Worm (Caenorhabditis elegans) whole organism, late embryonic: ENCODE data around the gene D1014.13.

Experiments used
- F13H6.1 ChIP-seq: sonication (generic microtip); optimal IDR thresholded peaks from 2 replicates; lab custom pipeline; 2016; ENCODE audit warnings: missing genetic modification characterization, missing compliant biosample characterization
- K02D7.2 ChIP-seq: sonication (generic microtip); optimal IDR thresholded peaks from 2 replicates; lab custom pipeline; 2017; ENCODE audit warnings: mild to moderate bottlenecking, missing genetic modification characterization, missing compliant biosample characterization
- Y22D7AL.16 ChIP-seq: sonication (generic microtip); optimal IDR thresholded peaks from 2 replicates; lab custom pipeline; 2016; ENCODE audit warnings: missing genetic modification characterization, missing compliant biosample characterization
- ceh-19 ChIP-seq: fragments of 200-800 bp; sonication (Bioruptor generic); optimal IDR thresholded peaks from 2 replicates; lab custom pipeline; 2018; ENCODE audit warnings: mild to moderate bottlenecking, missing genetic modification characterization, missing compliant biosample characterization
- ceh-24 ChIP-seq: sonication (generic microtip); optimal IDR thresholded peaks from 2 replicates; lab custom pipeline; 2016; ENCODE audit warnings: mild to moderate bottlenecking, missing genetic modification characterization, missing compliant biosample characterization
- ceh-30 ChIP-seq: fragments of 150-350 bp; optimal IDR thresholded peaks from 2 replicates; lab custom pipeline; 2014; ENCODE audit warnings: missing biosample characterization, missing genetic modification characterization
- ceh-34 ChIP-seq: sonication (generic microtip); optimal IDR thresholded peaks from 2 replicates; lab custom pipeline; 2016; ENCODE audit warnings: mild to moderate bottlenecking, missing genetic modification characterization, missing compliant biosample characterization
- ceh-45 ChIP-seq: fragments of 200-800 bp; sonication (Bioruptor generic); IDR thresholded peaks from 2 replicates; pipeline ENCODE4 v1.3.6; 2022; ENCODE audit warnings: missing genetic modification reagents, missing genetic modification characterization, missing compliant biosample characterization
- dmd-4 ChIP-seq: sonication (generic microtip); optimal IDR thresholded peaks from 2 replicates; lab custom pipeline; 2016; ENCODE audit warnings: borderline replicate concordance, missing genetic modification characterization, missing compliant biosample characterization
- dve-1 ChIP-seq: sonication (generic microtip); optimal IDR thresholded peaks from 2 replicates; lab custom pipeline; 2017; ENCODE audit warnings: antibody characterized with exemption, mild to moderate bottlenecking, missing genetic modification characterization, missing compliant biosample characterization
- elt-2 ChIP-seq: sonication (generic microtip); optimal IDR thresholded peaks from 2 replicates; lab custom pipeline; 2016; ENCODE audit warnings: missing genetic modification reagents, missing genetic modification characterization, missing compliant biosample characterization
- fkh-10 ChIP-seq: fragments of 150-350 bp; optimal IDR thresholded peaks from 2 replicates; lab custom pipeline; 2014; ENCODE audit warnings: missing biosample characterization, missing genetic modification reagents, missing genetic modification characterization
- fkh-6 ChIP-seq: sonication (generic microtip); optimal IDR thresholded peaks from 2 replicates; lab custom pipeline; 2016; ENCODE audit warnings: missing genetic modification characterization, missing compliant biosample characterization
- gmeb-2 ChIP-seq: sonication (generic microtip); optimal IDR thresholded peaks from 2 replicates; lab custom pipeline; 2016; ENCODE audit warnings: missing genetic modification characterization, inconsistent platforms, missing compliant biosample characterization
- hlh-13 ChIP-seq: fragments of 200-800 bp; sonication (Bioruptor generic); optimal IDR thresholded peaks from 2 replicates; lab custom pipeline; 2018; ENCODE audit warnings: mild to moderate bottlenecking, missing genetic modification characterization, missing compliant biosample characterization
- hlh-15 ChIP-seq: sonication (generic microtip); optimal IDR thresholded peaks from 2 replicates; lab custom pipeline; 2016; ENCODE audit warnings: missing genetic modification characterization, missing compliant biosample characterization
- hlh-6 ChIP-seq: sonication (generic microtip); optimal IDR thresholded peaks from 2 replicates; lab custom pipeline; 2016; ENCODE audit warnings: missing genotype, missing genetic modification characterization, missing compliant biosample characterization
- hlh-8 ChIP-seq: sonication (generic microtip); optimal IDR thresholded peaks from 2 replicates; lab custom pipeline; 2016; ENCODE audit warnings: missing genotype, missing genetic modification characterization, missing compliant biosample characterization
- npax-4 ChIP-seq: sonication (generic microtip); optimal IDR thresholded peaks from 2 replicates; lab custom pipeline; 2016; ENCODE audit warnings: missing genetic modification characterization, missing compliant biosample characterization
- odd-2 ChIP-seq: sonication (generic microtip); optimal IDR thresholded peaks from 2 replicates; lab custom pipeline; 2017; ENCODE audit warnings: antibody characterized with exemption, mild to moderate bottlenecking, missing genetic modification characterization, missing compliant biosample characterization
- pag-3 ChIP-seq: sonication (generic microtip); optimal IDR thresholded peaks from 2 replicates; lab custom pipeline; 2016; ENCODE audit warnings: missing compliant biosample characterization, missing genetic modification characterization, borderline replicate concordance
- pat-9 ChIP-seq: fragments of 200-800 bp; sonication (Bioruptor generic); optimal IDR thresholded peaks from 2 replicates; lab custom pipeline; 2018; ENCODE audit warnings: mild to moderate bottlenecking, missing genetic modification characterization, moderate library complexity, missing compliant biosample characterization
- pha-4 ChIP-seq: fragments of 150-350 bp; optimal IDR thresholded peaks from 2 replicates; lab custom pipeline; 2018; ENCODE audit warnings: missing biosample characterization, missing genetic modification reagents, missing genetic modification characterization
- pqm-1 ChIP-seq: sonication (generic microtip); optimal IDR thresholded peaks from 2 replicates; lab custom pipeline; 2016; ENCODE audit warnings: missing genetic modification characterization, missing compliant biosample characterization
- pros-1 ChIP-seq: fragments of 150-350 bp; optimal IDR thresholded peaks from 2 replicates; lab custom pipeline; 2014; ENCODE audit warnings: missing biosample characterization, missing genetic modification reagents, missing genetic modification characterization
- ref-2 ChIP-seq: sonication (generic microtip); optimal IDR thresholded peaks from 2 replicates; lab custom pipeline; 2016; ENCODE audit warnings: missing genetic modification characterization, missing compliant biosample characterization
- tbx-2 ChIP-seq: sonication (generic microtip); optimal IDR thresholded peaks from 2 replicates; lab custom pipeline; 2016; ENCODE audit warnings: missing genetic modification characterization, missing compliant biosample characterization
- tbx-7 ChIP-seq: sonication (generic microtip); optimal IDR thresholded peaks from 2 replicates; lab custom pipeline; 2016; ENCODE audit warnings: missing genotype, missing genetic modification characterization, missing compliant biosample characterization
- unc-42 ChIP-seq: sonication (generic microtip); optimal IDR thresholded peaks from 2 replicates; lab custom pipeline; 2016; ENCODE audit warnings: missing genotype, missing genetic modification characterization, missing compliant biosample characterization
- unc-86 ChIP-seq: sonication (generic microtip); optimal IDR thresholded peaks from 2 replicates; lab custom pipeline; 2016; ENCODE audit warnings: missing genetic modification characterization, missing compliant biosample characterization
- zip-5 ChIP-seq: sonication (generic microtip); optimal IDR thresholded peaks from 2 replicates; lab custom pipeline; 2016; ENCODE audit warnings: missing genetic modification characterization, missing compliant biosample characterization
- ztf-16 ChIP-seq: sonication (generic microtip); optimal IDR thresholded peaks from 2 replicates; lab custom pipeline; 2017; ENCODE audit warnings: missing genetic modification characterization, missing compliant biosample characterization

D1014.13 gene

DNA sequence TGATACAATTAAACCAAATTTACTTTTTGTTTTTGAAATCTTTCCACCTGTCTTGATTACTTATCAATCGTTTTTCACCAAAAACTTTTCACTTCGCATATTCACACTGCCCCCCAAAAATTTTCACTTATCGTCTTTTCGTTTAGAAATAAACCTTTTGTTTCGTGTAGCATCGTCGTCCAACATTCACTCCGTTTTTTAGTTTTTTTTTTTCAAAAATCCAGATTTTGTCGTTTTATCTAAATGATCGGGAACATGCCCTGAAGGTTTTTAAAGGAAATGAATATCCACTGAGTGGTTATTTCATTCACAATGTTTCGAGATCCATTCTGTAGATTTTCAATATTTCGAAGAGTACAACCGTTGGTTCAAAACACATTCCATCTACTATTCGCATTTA lies 27.5 kb upstream of the D1014.13 start, which contains the start of gene D1014.7:
D1014.7 (plus strand) TSS at position 301 of the 400 bp plus-strand sequence.
- TF ChIP-seq pqm-1 (tag; lab: Kevin White, UChicago) (no peak), hlh-8 (tag; lab: Kevin White, UChicago) (no peak), dve-1 (tag; lab: Kevin White, UChicago) (no peak), npax-4 (tag; lab: Kevin White, UChicago) (no peak), ceh-24 (tag; lab: Kevin White, UChicago) (no peak), elt-2 (no peak)
- TF ChIP-seq, all 69 proteins: peak for 0

DNA sequence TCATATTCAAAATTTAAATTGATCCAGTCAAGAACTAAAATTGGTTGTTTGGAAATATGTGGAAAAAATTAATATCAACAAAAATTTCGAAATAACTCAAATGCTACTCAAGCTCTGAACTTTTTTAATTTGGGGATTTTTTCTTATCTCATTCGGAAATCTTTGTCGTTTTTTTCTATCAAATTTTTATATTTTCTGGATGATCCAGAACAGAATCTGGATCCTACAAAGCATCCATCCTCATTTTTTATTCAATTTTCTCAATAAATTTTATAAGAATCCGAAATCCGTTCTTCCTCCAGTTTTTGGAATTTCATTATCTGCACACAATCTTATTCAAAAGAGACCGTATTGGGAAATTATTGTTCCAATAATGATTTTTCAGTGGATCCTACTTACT lies 24.6 kb upstream of the D1014.13 start, which contains the start of gene D1014.6:
D1014.6 (plus strand) TSS at position 301 of the 400 bp plus-strand sequence.
- TF ChIP-seq pat-9 (tag; lab: Kevin White, UChicago): no peak
- TF ChIP-seq ceh-45: no peak
- no peak for TF ChIP-seq tbx-2 (tag; lab: Kevin White, UChicago)
- TF ChIP-seq npax-4 (tag; lab: Kevin White, UChicago): no peak
- no peak for TF ChIP-seq gmeb-2 (tag; lab: Kevin White, UChicago)
- TF ChIP-seq fkh-6 (tag; lab: Kevin White, UChicago): no peak
- TF ChIP-seq K02D7.2: no peak
- TF ChIP-seq ceh-34 (tag; lab: Kevin White, UChicago): no peak
- no peak for TF ChIP-seq zip-5 (tag; lab: Kevin White, UChicago)
- TF ChIP-seq pha-4 (tag; lab: Kevin White, UChicago): no peak
- TF ChIP-seq dmd-4 (tag; lab: Kevin White, UChicago): no peak
- no peak for TF ChIP-seq ceh-30 (tag; lab: Kevin White, UChicago)
- no peak for TF ChIP-seq odd-2 (tag; lab: Kevin White, UChicago)
- TF ChIP-seq hlh-6 (tag; lab: Kevin White, UChicago): no peak
- TF ChIP-seq, all 69 proteins: peak for 0

DNA sequence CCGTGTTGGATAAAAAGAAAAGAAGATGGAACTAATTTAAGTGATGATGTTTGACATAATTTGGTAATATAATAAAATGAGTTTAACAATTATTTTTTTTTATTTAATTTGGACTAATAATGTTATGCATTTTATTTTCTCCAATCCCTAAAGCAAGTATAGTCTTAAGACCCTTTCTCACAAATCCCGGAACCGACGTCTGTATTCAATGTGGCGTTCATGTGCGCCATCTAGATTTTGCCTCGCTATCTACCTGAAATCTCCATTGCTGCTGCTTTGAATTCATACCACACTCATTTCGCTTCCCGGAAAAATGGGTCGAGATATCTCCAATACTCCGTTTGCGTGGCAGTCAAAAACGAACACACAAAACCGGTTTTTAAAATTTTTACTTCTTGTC lies 22.0 kb upstream of the D1014.13 start, which contains the start of gene D1014.5:
D1014.5 (plus strand) TSS at position 301 of the 400 bp plus-strand sequence.
- TF ChIP-seq pat-9 (tag; lab: Kevin White, UChicago) (no peak), fkh-10 (GFP tag; lab: Kevin White, UChicago) (no peak), ceh-19 (GFP tag; lab: Kevin White, UChicago) (no peak), hlh-15 (no peak), Y22D7AL.16 (tag; lab: Kevin White, UChicago) (no peak)

ce11 chrV:8129252-8129651 lies 16.2 kb upstream of the D1014.13 start, which contains the start of gene spr-1:
Gene spr-1 (minus strand): TSS chrV:8129352.
- TF ChIP-seq pag-3 (tag; lab: Kevin White, UChicago) (no peak), hlh-8 (tag; lab: Kevin White, UChicago) (no peak), F13H6.1 (tag; lab: Kevin White, UChicago) (no peak), pha-4 (tag; lab: Kevin White, UChicago) (no peak)
- TF ChIP-seq, all 69 proteins: peak for 0

DNA sequence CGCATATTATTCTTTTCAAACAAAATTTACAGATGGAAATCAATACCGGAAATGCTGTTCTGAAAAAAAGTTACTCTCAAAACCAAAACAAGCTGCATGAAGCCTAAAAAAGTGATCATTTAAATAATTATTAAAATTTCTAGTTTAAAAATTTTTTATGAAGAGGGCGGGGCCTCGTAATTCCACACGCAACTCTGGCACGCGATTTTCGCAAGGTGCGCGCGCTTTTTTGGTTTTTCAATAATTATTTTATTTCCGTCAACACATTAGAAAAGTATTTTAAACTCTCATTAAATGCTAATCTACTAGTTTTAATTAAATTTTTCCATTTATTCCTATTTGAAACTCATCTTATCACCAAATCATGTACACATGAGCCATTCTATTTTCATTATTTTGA lies 15.7 kb upstream of the D1014.13 start:
- TF ChIP-seq zip-5 (tag; lab: Kevin White, UChicago): no peak
- no peak for TF ChIP-seq unc-42
- no peak for TF ChIP-seq pros-1
- TF ChIP-seq hlh-13: no peak
- no peak for TF ChIP-seq ceh-45
- no peak for TF ChIP-seq tbx-7 (tag; lab: Kevin White, UChicago)
- no peak for TF ChIP-seq unc-86
- no peak for TF ChIP-seq dve-1 (tag; lab: Kevin White, UChicago)
- no peak for TF ChIP-seq ceh-19 (GFP tag; lab: Kevin White, UChicago)
- TF ChIP-seq pag-3 (tag; lab: Kevin White, UChicago): no peak
- no peak for TF ChIP-seq ztf-16
- no peak for TF ChIP-seq ref-2 (tag; lab: Kevin White, UChicago)
- no peak for TF ChIP-seq K02D7.2
